Fruit fly (Drosophila melanogaster): ENCODE measurements around the gene CG9926.

Gene CG9926

DNA sequence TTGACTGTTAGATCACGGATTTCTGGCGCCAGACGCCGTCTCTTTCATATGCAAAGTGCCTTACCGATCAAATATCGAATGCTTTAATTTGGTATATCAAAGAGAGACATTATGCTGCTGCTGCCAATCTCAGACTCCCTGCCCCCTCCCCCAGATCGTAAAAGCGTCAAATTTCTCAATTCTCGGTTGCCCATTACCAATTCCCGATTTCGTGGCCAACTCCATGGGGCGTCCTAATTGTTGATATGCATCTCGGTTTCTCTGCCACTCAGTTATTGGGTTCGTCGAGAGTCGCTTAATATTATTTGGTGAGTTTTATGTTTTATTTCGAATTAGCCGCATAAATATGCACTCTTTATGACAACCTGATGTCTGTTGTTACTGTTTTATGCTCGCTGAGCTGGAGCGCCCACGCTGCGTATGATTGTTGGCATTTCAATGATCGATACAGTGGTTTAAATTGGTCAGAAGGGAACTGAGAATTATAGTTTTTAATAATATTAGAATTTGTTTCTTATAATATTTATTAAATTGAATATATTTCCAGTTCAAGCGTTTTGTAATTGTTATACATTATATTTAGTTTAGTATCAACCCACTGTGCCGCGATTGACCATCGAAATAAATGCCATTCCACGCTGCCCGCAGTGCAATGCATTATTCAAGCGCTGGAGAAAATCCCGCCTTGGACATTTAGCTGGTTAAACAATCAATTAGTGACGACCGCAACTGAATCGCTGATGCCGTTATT lies 43.4 kb downstream of the CG9926 start (continued):
- no peak for TF ChIP-seq Eip93F (GFP tag; optimal IDR thresholded peaks at IDR 0.05)
- TF ChIP-seq CG10669 (GFP tag; optimal IDR thresholded peaks at IDR 0.05) = no peak
- no peak for TF ChIP-seq Met (GFP tag; optimal IDR thresholded peaks at IDR 0.05)
- no peak for TF ChIP-seq fd59A (GFP tag; optimal IDR thresholded peaks at IDR 0.05)
- no peak for TF ChIP-seq salr (GFP tag; optimal IDR thresholded peaks at IDR 0.05)
- no peak for TF ChIP-seq CG4318 (GFP tag; optimal IDR thresholded peaks at IDR 0.05)
- TF ChIP-seq CG32006 (GFP tag; optimal IDR thresholded peaks at IDR 0.05) = peak; percentile 4
- no peak for TF ChIP-seq fd85E (GFP tag; optimal IDR thresholded peaks at IDR 0.05)
- no peak for TF ChIP-seq Ets96B (tag; optimal IDR thresholded peaks at IDR 0.05)
- TF ChIP-seq Gug (GFP tag; IDR thresholded peaks at IDR 0.05) = no peak
- no peak for TF ChIP-seq CG15336 (GFP tag; IDR thresholded peaks at IDR 0.05)
- no peak for TF ChIP-seq CG6276 (GFP tag; optimal IDR thresholded peaks at IDR 0.05)
- TF ChIP-seq spab (GFP tag; optimal IDR thresholded peaks at IDR 0.05) = no peak
- TF ChIP-seq CG9139 (GFP tag; optimal IDR thresholded peaks at IDR 0.05) = no peak
- TF ChIP-seq dac (GFP tag; optimal IDR thresholded peaks at IDR 0.05) = no peak
- no peak for TF ChIP-seq Hr38 (GFP tag; optimal IDR thresholded peaks at IDR 0.05)
- TF ChIP-seq CG11294 (GFP tag; IDR thresholded peaks at IDR 0.05) = no peak

DNA sequence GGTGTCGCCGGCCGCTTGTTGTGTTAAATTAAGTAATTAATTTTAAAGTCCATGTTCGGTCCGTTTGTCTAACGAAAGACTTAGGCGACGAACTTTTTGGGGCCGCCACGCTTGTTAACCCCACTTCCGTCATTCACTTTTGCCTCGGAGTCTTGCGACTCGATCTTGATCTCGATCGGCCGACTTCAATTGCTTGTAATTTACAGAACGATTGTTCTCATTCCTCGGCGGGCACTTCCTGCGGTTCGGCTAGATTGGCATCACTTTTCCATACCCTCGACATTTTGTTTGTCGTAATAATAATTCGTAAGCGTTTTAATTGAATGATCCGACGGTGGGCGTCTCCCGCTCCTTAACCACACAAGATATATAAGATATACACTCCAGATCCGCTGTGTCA lies 44.2 kb downstream of the CG9926 start:
- no peak for TF ChIP-seq pdm3 (GFP tag; optimal IDR thresholded peaks at IDR 0.05)
- no peak for TF ChIP-seq Blimp-1 (GFP tag; optimal IDR thresholded peaks at IDR 0.05)
- TF ChIP-seq fkh (GFP tag; optimal IDR thresholded peaks at IDR 0.05) = no peak
- no peak for TF ChIP-seq Eip78C (GFP tag)
- TF ChIP-seq CG6854 (GFP tag; optimal IDR thresholded peaks at IDR 0.05) = no peak
- no peak for TF ChIP-seq spab (GFP tag; optimal IDR thresholded peaks at IDR 0.05)
- TF ChIP-seq CG32006 (GFP tag; optimal IDR thresholded peaks at IDR 0.05) = no peak
- no peak for TF ChIP-seq CG6808 (GFP tag; optimal IDR thresholded peaks at IDR 0.05)

DNA sequence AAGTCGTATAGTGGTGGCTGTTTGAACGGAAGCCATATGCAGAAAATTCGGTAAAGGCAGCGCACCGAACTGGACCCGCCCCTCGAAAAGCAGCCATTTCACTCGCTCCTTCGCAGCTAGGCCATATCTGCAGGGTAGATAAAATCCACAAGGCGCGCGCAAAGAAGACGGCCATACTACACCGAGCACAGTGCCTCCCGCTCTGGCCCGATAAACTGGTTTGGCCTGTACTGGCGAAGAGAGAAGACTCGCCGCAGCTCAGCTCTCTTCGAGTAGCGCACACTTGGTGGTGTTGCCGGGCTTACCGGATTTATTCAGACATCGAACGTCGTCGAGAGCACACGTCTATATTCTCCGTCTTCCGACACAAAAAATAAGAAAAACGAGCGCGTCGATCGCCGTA lies 49.4 kb downstream of the CG9926 start, which contains the start of gene ems:
Gene ems, plus strand, starts transcription at position 311 of the 403 bp plus-strand sequence.
- TF ChIP-seq dac (GFP tag; optimal IDR thresholded peaks at IDR 0.05) (no peak), CG1621 (tag; optimal IDR thresholded peaks at IDR 0.05) (peak; percentile 23), dsx (GFP tag; optimal IDR thresholded peaks at IDR 0.05; ENCODE audit: poor library complexity, severe bottlenecking) (peak; percentile 61), eg (GFP tag; IDR thresholded peaks at IDR 0.05) (0 out of 3 replicates have a peak, but pooled peaks have one; percentile 46), CG6163 (GFP tag; IDR thresholded peaks at IDR 0.05) (peak; percentile 56; the same call in 2 of the 3 replicates), Met (GFP tag; optimal IDR thresholded peaks at IDR 0.05) (peak; percentile 12), CG8632 (GFP tag; optimal IDR thresholded peaks at IDR 0.05) (no peak), fkh (GFP tag; optimal IDR thresholded peaks at IDR 0.05) (peak; percentile 46), ss (GFP tag; optimal IDR thresholded peaks at IDR 0.05) (peak; percentile 1 to 38), Lpt (GFP tag; optimal IDR thresholded peaks at IDR 0.05) (no peak), Sox102F (GFP tag; optimal IDR thresholded peaks at IDR 0.05) (peak; percentile 13), Eip75B (GFP tag; optimal IDR thresholded peaks at IDR 0.05) (peak; percentile 6), OdsH (GFP tag; optimal IDR thresholded peaks at IDR 0.05) (no peak), CG11294 (GFP tag; IDR thresholded peaks at IDR 0.05) (no peak), Eip78C (GFP tag) (peak; percentile 62), CG8119 (GFP tag; IDR thresholded peaks at IDR 0.05) (no peak), acj6 (GFP tag; optimal IDR thresholded peaks at IDR 0.05) (no peak), CG6854 (GFP tag; optimal IDR thresholded peaks at IDR 0.05) (no peak), CG3919 (GFP tag; optimal IDR thresholded peaks at IDR 0.05) (peak; percentile 29)

Measured in whole organism, prepupa.